Fruit fly (Drosophila melanogaster) whole organism, pupa: ENCODE data around the gene CG42512.

Experiments
- CG10348 ChIP-seq: fragments of 200-800 bp; sonication (Bioruptor generic); IDR thresholded peaks from 2 replicates; pipeline ENCODE4 v1.3.6; 2022; ENCODE audit warnings: missing biosample characterization, missing genetic modification characterization
- CG12605 ChIP-seq: fragments of 200-800 bp; sonication (Bioruptor generic); IDR thresholded peaks from 2 replicates; pipeline ENCODE4 v1.3.6; 2022; ENCODE audit warnings: missing biosample characterization, missing genetic modification characterization
- CG14655 ChIP-seq: fragments of 200-800 bp; sonication (Bioruptor generic); optimal IDR thresholded peaks from 3 replicates; lab custom pipeline; 2017; ENCODE audit warnings: mild to moderate bottlenecking, missing biosample characterization, missing genetic modification reagents, missing genetic modification characterization
- CG15710 ChIP-seq: fragments of 200-800 bp; sonication (Bioruptor generic); optimal IDR thresholded peaks from 2 replicates; lab custom pipeline; 2018; ENCODE audit warnings: missing biosample characterization, mild to moderate bottlenecking, missing genetic modification characterization, moderate library complexity
- CG32121 ChIP-seq: fragments of 200-800 bp; sonication (Bioruptor generic); IDR thresholded peaks from 2 replicates; pipeline ENCODE4 v1.3.6; 2022; ENCODE audit warnings: missing biosample characterization, missing genetic modification characterization
- CG4496 ChIP-seq: fragments of 200-800 bp; sonication (Bioruptor generic); IDR thresholded peaks from 3 replicates; pipeline ENCODE4 v1.3.6; 2022; ENCODE audit warnings: missing biosample characterization, missing genetic modification characterization
- CG8301 ChIP-seq: fragments of 200-800 bp; sonication (Bioruptor generic); optimal IDR thresholded peaks from 2 replicates; lab custom pipeline; 2018; ENCODE audit warnings: missing biosample characterization, mild to moderate bottlenecking, missing genetic modification characterization
- D1 ChIP-seq: fragments of 200-800 bp; sonication (Bioruptor generic); optimal IDR thresholded peaks from 2 replicates; lab custom pipeline; 2018; ENCODE audit warnings: missing biosample characterization, mild to moderate bottlenecking, missing genetic modification characterization, moderate library complexity
- EcR ChIP-seq: fragments of 200-800 bp; sonication (Bioruptor generic); optimal IDR thresholded peaks from 3 replicates; lab custom pipeline; 2019; ENCODE audit warnings: missing biosample characterization, missing genetic modification characterization, mild to moderate bottlenecking, moderate library complexity, missing genetic modification reagents
- Ets98B ChIP-seq: fragments of 200-800 bp; sonication (Bioruptor generic); IDR thresholded peaks from 2 replicates; pipeline ENCODE4 v1.3.6; 2022; ENCODE audit warnings: missing biosample characterization, missing genetic modification characterization
- Pif1A ChIP-seq: fragments of 200-800 bp; sonication (Bioruptor generic); optimal IDR thresholded peaks from 3 replicates; lab custom pipeline; 2016; ENCODE audit warnings: missing biosample characterization, missing genetic modification characterization
- fd96Ca ChIP-seq: fragments of 200-800 bp; sonication (Bioruptor generic); IDR thresholded peaks from 3 replicates; pipeline ENCODE4 v1.3.6; 2022; ENCODE audit warnings: missing biosample characterization, missing genetic modification characterization
- gl ChIP-seq: fragments of 200-800 bp; sonication (Bioruptor generic); optimal IDR thresholded peaks from 2 replicates; lab custom pipeline; 2018; ENCODE audit warnings: missing biosample characterization, mild to moderate bottlenecking, missing genetic modification characterization
- rn ChIP-seq: fragments of 200-800 bp; sonication (Bioruptor generic); IDR thresholded peaks from 2 replicates; pipeline ENCODE4 v1.3.6; 2022; ENCODE audit warnings: missing biosample characterization, missing genetic modification characterization

DNA sequence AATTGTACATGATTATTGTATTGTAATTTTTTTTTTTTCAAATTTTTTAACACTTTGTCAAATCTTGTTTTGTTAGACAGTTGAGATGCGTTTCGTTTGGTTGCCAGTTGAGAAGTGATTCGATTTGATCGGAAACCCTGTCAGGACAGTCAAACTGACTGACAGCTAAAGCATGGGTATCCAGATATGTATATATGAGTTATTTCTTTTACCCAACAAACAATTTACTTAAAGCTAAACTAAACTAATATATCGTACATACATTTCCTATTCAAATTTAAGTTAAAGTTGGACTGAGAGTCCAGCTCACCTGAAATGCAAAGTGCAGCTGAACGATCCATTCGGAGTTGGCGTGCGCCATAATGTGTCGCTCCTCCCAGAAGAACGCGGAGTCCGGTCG, 19.0 kb upstream of the CG42512 start, which contains the start of gene CG9777:
- TF ChIP-seq rn (no peak), Pif1A (GFP tag; lab: Kevin White, UChicago) (no peak), CG14655 (GFP tag; lab: Kevin White, UChicago) (no peak), CG10348 (GFP tag; lab: Robert Waterston, UW) (no peak), fd96Ca (GFP tag; lab: Robert Waterston, UW) (no peak), CG32121 (GFP tag; lab: Robert Waterston, UW) (no peak), CG15710 (tag; lab: Kevin White, UChicago) (no peak), gl (no peak), D1 (tag; lab: Kevin White, UChicago) (no peak), Ets98B (GFP tag; lab: Robert Waterston, UW) (no peak), CG4496 (no peak), CG8301 (tag; lab: Kevin White, UChicago) (no peak), EcR (GFP tag; lab: Kevin White, UChicago) (no peak), CG12605 (no peak)
